Worm (Caenorhabditis elegans) whole organism, early embryonic: ENCODE measurements around the gene spt-5.

Experiments
- B0310.2 ChIP-seq: sonication (generic microtip); optimal IDR thresholded peaks from 2 replicates; lab custom pipeline; 2016; ENCODE audit warnings: mild to moderate bottlenecking, missing genetic modification characterization, missing compliant biosample characterization
- F13C5.2 ChIP-seq: sonication (generic microtip); optimal IDR thresholded peaks from 2 replicates; lab custom pipeline; 2017; ENCODE audit warnings: mild to moderate bottlenecking, missing genetic modification characterization, inconsistent platforms, missing compliant biosample characterization
- aly-1 ChIP-seq: sonication (generic microtip); optimal IDR thresholded peaks from 2 replicates; lab custom pipeline; 2016; ENCODE audit warnings: missing genetic modification characterization, missing compliant biosample characterization
- ama-1 ChIP-seq: fragments of 150-350 bp; optimal IDR thresholded peaks from 2 replicates; lab custom pipeline; 2014
- ceh-13 ChIP-seq: fragments of 200-800 bp; sonication (Bioruptor generic); optimal IDR thresholded peaks from 2 replicates; lab custom pipeline; 2018; ENCODE audit warnings: mild to moderate bottlenecking, missing genetic modification characterization, missing compliant biosample characterization
- ceh-36 ChIP-seq: sonication (generic microtip); optimal IDR thresholded peaks from 2 replicates; lab custom pipeline; 2016; ENCODE audit warnings: missing genetic modification characterization, inconsistent platforms, missing compliant biosample characterization
- ets-7 ChIP-seq: sonication (generic microtip); optimal IDR thresholded peaks from 2 replicates; lab custom pipeline; 2016; ENCODE audit warnings: missing genotype, missing genetic modification characterization, missing compliant biosample characterization
- flt-1 ChIP-seq: fragments of 200-800 bp; sonication (Bioruptor generic); IDR thresholded peaks from 2 replicates; pipeline ENCODE4 v1.3.6; 2022; ENCODE audit warnings: missing genetic modification characterization, missing compliant biosample characterization
- hmbx-1 ChIP-seq: sonication (generic microtip); optimal IDR thresholded peaks from 2 replicates; lab custom pipeline; 2016; ENCODE audit warnings: mild to moderate bottlenecking, missing genetic modification characterization, missing compliant biosample characterization
- hmg-4 ChIP-seq: fragments of 200-800 bp; sonication (Bioruptor generic); optimal IDR thresholded peaks from 2 replicates; lab custom pipeline; 2018; ENCODE audit warnings: mild to moderate bottlenecking, missing genetic modification characterization, missing compliant biosample characterization
- hnd-1 ChIP-seq: sonication (generic microtip); optimal IDR thresholded peaks from 2 replicates; lab custom pipeline; 2016; ENCODE audit warnings: missing genetic modification characterization, missing compliant biosample characterization
- pes-1 ChIP-seq: fragments of 200-800 bp; sonication (Bioruptor generic); IDR thresholded peaks from 2 replicates; pipeline ENCODE4 v1.3.6; 2022; ENCODE audit warnings: missing genetic modification reagents, missing genetic modification characterization, missing compliant biosample characterization
- scrt-1 ChIP-seq: fragments of 200-800 bp; sonication (Bioruptor generic); IDR thresholded peaks from 2 replicates; pipeline ENCODE4 v1.3.6; 2022; ENCODE audit warnings: missing genetic modification characterization, missing compliant biosample characterization
- sea-1 ChIP-seq: fragments of 200-800 bp; sonication (Bioruptor generic); conservative IDR thresholded peaks from 2 replicates; pipeline ENCODE4 v1.3.6; 2022; ENCODE audit warnings: missing genetic modification characterization, missing compliant biosample characterization
- tbx-11 ChIP-seq: fragments of 200-800 bp; sonication (Bioruptor generic); IDR thresholded peaks from 2 replicates; pipeline ENCODE4 v1.3.6; 2022; ENCODE audit warnings: missing genetic modification characterization, missing compliant biosample characterization
- tbx-37 ChIP-seq: fragments of 200-800 bp; sonication (Bioruptor generic); conservative IDR thresholded peaks from 2 replicates; pipeline ENCODE4 v1.3.6; 2022; ENCODE audit warnings: missing genetic modification reagents, missing genetic modification characterization, missing compliant biosample characterization
- tra-4 ChIP-seq: sonication (generic microtip); optimal IDR thresholded peaks from 2 replicates; lab custom pipeline; 2017; ENCODE audit warnings: missing genetic modification characterization, missing compliant biosample characterization

spt-5 gene

DNA sequence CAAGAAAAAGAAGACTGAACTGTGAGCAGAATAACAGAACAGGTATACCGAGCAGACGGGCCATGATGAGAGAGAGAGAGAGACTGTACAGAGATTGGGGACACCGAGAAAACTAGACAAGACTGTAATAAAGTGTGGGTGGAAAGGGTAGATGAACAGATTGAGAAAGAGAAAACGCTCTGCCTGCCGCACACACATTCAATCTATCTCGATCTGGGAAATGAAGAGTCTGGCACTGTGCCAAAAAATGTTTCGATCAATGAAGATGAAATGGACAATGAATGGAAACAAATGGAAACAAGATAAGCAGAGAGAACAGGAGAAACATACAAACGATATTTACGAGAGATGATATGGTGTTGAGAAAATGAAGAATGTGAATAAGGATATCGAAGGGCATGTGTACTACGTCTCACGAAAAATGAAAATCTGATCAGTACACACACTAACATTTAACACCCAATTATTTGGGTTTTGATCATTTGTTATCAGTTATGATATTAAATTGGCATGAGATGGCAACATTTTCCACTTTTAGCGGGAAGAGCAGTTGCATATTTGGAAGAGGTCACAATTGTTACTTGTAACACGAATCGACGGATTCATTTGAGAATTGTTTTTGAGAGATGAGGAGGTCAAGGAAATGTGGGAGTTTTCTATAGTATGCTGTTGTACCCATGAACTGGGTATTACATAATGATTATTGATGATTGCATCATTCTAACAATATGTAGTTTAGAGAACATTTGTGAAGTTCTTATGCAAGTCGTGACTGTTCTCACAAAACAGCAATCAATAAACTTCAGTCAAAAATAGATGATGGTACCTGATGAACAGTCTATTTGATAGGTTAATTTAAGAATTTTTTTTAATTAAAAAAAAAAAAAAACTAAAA, 6.2 kb upstream of the spt-5 start:
- no peak for TF ChIP-seq tbx-11
- no peak for TF ChIP-seq ets-7 (tag; lab: Kevin White, UChicago)
- TF ChIP-seq pes-1 (GFP tag; lab: Robert Waterston, UW) = no peak
- TF ChIP-seq flt-1 (GFP tag; lab: Robert Waterston, UW) = no peak
- no peak for TF ChIP-seq sea-1 (GFP tag; lab: Robert Waterston, UW)
- no peak for TF ChIP-seq ama-1 (lab: Kevin White, UChicago)
- no peak for TF ChIP-seq ceh-36 (tag; lab: Kevin White, UChicago)
- no peak for TF ChIP-seq tra-4 (tag; lab: Kevin White, UChicago)
- no peak for TF ChIP-seq hmbx-1

DNA sequence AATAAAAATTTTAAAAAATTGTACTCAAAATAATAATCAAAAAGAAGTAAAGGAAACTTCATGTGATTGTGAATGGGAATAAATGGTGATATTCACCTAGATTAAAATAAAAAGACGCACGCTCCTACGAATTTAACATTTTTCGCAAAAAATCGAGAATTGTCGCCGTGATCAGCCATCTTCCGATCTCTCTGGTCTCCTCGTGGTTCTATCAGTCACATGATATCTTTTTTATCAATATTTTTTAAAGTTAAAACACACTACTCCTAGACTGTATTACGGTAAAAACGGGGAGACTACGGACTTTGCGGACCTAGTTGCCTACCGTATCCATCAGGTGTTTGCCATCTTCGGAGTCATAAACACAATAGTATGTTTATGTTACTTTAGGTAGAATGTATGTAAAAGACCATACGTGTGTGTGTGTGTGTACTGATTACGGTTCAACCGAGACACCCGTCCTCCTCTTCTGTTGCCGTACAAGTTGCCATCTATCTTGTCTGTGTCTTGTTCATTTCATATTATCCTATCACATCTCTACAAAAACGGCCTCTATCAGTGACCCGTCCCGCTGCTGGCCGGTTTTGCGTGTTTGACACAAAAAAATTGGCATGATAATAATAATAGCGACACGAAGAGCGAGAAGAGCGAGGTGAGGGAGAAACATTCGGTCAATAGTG, 4.6 kb upstream of the spt-5 start, which contains the start of gene T12G3.2:
Gene T12G3.2 (minus strand): TSS at position 444 of the 680 bp plus-strand sequence.
- TF ChIP-seq sea-1 (GFP tag; lab: Robert Waterston, UW) (no peak), tbx-11 (no peak), ceh-13 (GFP tag; lab: Kevin White, UChicago) (no peak), aly-1 (tag; lab: Kevin White, UChicago) (no peak), scrt-1 (GFP tag; lab: Robert Waterston, UW) (no peak), B0310.2 (tag; lab: Kevin White, UChicago) (no peak)

DNA sequence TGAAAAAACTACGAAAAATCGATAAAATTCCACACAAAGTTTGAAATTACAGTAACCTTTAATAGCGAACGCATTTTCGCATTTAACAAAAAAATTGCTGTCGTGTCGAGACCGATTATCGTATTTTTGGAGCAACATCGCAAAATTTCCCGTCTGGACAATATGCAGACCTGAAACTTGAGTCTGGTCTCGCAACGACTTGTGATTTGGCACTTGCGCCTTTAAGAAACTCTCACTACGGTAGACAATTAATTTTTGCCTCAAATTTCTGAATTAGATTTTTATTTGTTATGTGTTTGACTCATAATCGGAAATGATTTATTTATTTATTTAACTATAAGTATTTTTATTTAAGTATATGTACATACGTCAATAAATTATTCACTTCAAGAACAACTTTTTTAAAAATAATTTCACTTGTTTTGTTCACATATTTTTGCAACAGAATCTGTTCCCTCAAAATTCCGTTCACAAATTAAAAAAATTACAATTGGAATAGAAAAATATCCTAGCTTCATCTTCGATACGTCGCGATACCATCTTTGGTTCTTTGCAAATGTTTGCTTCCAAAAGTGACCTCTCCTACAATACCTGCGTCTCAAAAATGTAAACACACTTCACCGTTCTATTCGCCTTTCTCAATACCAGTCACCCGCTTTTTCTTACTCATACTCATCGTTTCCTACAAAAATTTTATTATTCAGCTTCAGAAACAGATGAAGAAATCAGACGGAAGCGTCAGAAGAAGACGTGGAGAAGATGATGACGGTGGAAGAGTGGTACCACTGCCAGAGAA, 3.5 kb upstream of the spt-5 start, which contains the start of gene T12G3.4:
Gene T12G3.4 (plus strand): TSS at position 705 of the 796 bp plus-strand sequence.
- TF ChIP-seq flt-1 (GFP tag; lab: Robert Waterston, UW) (no peak), tbx-11 (no peak)

DNA sequence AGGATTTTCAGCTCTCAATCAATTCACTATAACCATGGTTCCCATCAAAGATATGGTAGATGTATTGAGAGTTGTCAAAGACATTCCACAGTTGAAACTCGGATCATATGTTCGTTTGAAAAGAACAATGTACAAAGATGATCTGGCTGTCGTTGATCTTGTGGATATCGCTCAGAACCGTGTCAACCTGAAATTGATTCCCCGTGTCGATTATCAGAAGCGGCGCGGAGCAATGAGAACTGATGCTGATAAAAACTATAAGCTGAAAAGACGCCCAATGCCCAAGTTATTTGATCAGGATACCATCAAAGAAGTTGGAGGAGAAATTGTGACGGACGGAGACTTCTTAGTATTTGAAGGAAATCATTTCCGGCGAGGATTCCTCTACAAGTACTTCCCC, 1.2 kb downstream of the spt-5 start:
- no peak for TF ChIP-seq aly-1 (tag; lab: Kevin White, UChicago)
- no peak for TF ChIP-seq ceh-36 (tag; lab: Kevin White, UChicago)
- TF ChIP-seq tbx-37 (GFP tag; lab: Robert Waterston, UW) = no peak
- no peak for TF ChIP-seq F13C5.2 (tag; lab: Kevin White, UChicago)
- TF ChIP-seq sea-1 (GFP tag; lab: Robert Waterston, UW) = no peak
- TF ChIP-seq flt-1 (GFP tag; lab: Robert Waterston, UW) = no peak
- TF ChIP-seq hmbx-1 = no peak
- TF ChIP-seq B0310.2 (tag; lab: Kevin White, UChicago) = no peak
- no peak for TF ChIP-seq hmg-4
- no peak for TF ChIP-seq tbx-11
- TF ChIP-seq hnd-1 (tag; lab: Kevin White, UChicago) = no peak
- TF ChIP-seq scrt-1 (GFP tag; lab: Robert Waterston, UW) = no peak
- no peak for TF ChIP-seq ama-1 (lab: Kevin White, UChicago)
- TF ChIP-seq pes-1 (GFP tag; lab: Robert Waterston, UW) = no peak
- no peak for TF ChIP-seq ets-7 (tag; lab: Kevin White, UChicago)
- no peak for TF ChIP-seq ceh-13 (GFP tag; lab: Kevin White, UChicago)

DNA sequence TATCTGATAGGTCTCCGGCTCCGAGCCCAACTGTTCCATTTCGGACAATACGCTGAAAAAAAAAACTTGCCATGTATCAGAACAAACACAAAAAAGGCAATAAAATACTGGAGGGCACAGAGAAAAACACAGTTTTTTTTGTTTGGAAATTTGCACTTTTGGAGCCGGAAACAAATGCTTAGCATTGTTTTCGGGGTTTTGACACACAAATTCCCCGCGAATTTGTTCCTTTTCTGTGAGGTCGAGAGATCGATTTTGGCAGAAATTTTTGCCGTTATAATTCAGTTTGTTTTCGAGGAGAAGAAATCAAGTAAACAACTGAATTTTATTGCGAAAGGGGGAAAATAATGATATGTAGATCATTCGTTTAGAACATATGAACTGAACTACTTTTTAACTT, 5.3 kb downstream of the spt-5 start, which contains the start of gene K08E4.2:
Gene K08E4.2 (minus strand): TSS at position 54 of the 400 bp plus-strand sequence.
- TF ChIP-seq tbx-11 = no peak
- TF ChIP-seq hmbx-1 = no peak
- TF ChIP-seq pes-1 (GFP tag; lab: Robert Waterston, UW) = no peak

DNA sequence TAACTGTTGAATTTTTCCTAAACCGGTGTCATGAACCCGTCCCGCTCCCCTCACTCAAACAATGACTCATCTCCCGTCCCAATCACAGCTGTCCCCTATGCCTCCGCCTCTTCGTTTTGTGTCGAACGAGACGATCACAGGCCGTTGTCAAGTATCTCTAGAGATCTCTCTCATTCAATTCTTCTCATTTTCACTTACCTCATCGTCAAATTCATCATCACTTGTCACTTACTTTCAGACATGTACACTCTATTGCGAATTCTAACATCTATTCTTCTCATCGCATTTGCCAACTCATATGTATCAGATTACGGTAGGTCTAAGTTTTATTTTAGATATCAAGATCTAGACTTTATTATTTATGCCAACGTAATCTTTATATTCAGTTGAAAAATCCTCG, 6.2 kb downstream of the spt-5 start, which contains the start of gene K08E4.3:
Gene K08E4.3 (plus strand): TSS at position 235 of the 400 bp plus-strand sequence.
- TF ChIP-seq F13C5.2 (tag; lab: Kevin White, UChicago) (no peak), tra-4 (tag; lab: Kevin White, UChicago) (no peak), sea-1 (GFP tag; lab: Robert Waterston, UW) (no peak)

DNA sequence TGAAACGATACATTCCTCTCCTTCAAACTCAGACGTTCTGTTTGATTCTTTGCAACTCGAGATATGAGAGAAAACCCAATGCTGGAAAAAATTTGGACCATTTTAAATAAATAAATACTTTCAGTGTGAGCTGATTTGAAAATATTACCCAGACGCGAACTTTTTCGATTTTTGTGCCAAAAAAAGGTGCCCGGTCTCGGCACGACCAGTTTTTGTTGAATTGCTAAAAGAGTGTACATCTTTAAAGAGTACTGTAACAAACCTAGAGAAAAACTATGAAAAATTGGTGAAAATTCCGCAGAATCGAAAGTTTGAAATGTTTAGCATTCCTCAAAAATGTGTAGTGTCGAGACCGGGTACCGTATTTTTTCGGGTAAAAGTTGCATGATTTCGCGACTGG, 9.9 kb downstream of the spt-5 start, which contains the start of gene K08E4.8:
Gene K08E4.8 (minus strand): TSS at position 101 of the 400 bp plus-strand sequence.
- TF ChIP-seq hmg-4 = no peak
- no peak for TF ChIP-seq flt-1 (GFP tag; lab: Robert Waterston, UW)
- TF ChIP-seq tbx-11 = no peak
- no peak for TF ChIP-seq pes-1 (GFP tag; lab: Robert Waterston, UW)
- TF ChIP-seq hmbx-1 = no peak
- TF ChIP-seq ama-1 (lab: Kevin White, UChicago) = no peak
- no peak for TF ChIP-seq ceh-36 (tag; lab: Kevin White, UChicago)
